Worm (Caenorhabditis elegans) whole organism, late embryonic: ENCODE measurements around the gene F56D2.3.

Source experiments
- ceh-14 ChIP-seq: sonication (generic microtip); optimal IDR thresholded peaks from 2 replicates; lab custom pipeline; 2016; ENCODE audit warnings: missing genotype, missing genetic modification characterization, missing compliant biosample characterization
- ceh-34 ChIP-seq: sonication (generic microtip); optimal IDR thresholded peaks from 2 replicates; lab custom pipeline; 2016; ENCODE audit warnings: mild to moderate bottlenecking, missing genetic modification characterization, missing compliant biosample characterization
- dmd-4 ChIP-seq: sonication (generic microtip); optimal IDR thresholded peaks from 2 replicates; lab custom pipeline; 2016; ENCODE audit warnings: borderline replicate concordance, missing genetic modification characterization, missing compliant biosample characterization
- pha-4 ChIP-seq: fragments of 150-350 bp; optimal IDR thresholded peaks from 2 replicates; lab custom pipeline; 2018; ENCODE audit warnings: missing biosample characterization, missing genetic modification reagents, missing genetic modification characterization
- syd-9 ChIP-seq: sonication (generic microtip); optimal IDR thresholded peaks from 2 replicates; lab custom pipeline; 2016; ENCODE audit warnings: mild to moderate bottlenecking, missing genetic modification characterization, moderate library complexity, missing compliant biosample characterization
- tbx-2 ChIP-seq: sonication (generic microtip); optimal IDR thresholded peaks from 2 replicates; lab custom pipeline; 2016; ENCODE audit warnings: missing genetic modification characterization, missing compliant biosample characterization

- TF ChIP-seq syd-9 = no peak
- TF ChIP-seq tbx-2 (tag; lab: Kevin White, UChicago) = no peak
- TF ChIP-seq ceh-34 (tag; lab: Kevin White, UChicago) = no peak
- TF ChIP-seq dmd-4 = no peak
- TF ChIP-seq pha-4 (tag; lab: Kevin White, UChicago) = no peak
- no peak for TF ChIP-seq ceh-14 (tag; lab: Kevin White, UChicago)
These were observed 27.0 kb downstream of the F56D2.3 start, which contains the start of gene bas-1 for ce11 chrIII:5611604-5612324.
